Worm (Caenorhabditis elegans) whole organism, late embryonic: ENCODE results near the gene cwp-1.

Experiments
- che-1 ChIP-seq: sonication (generic microtip); optimal IDR thresholded peaks from 2 replicates; lab custom pipeline; 2016; ENCODE audit warnings: mild to moderate bottlenecking, missing genetic modification characterization, missing compliant biosample characterization
- fkh-10 ChIP-seq: fragments of 150-350 bp; optimal IDR thresholded peaks from 2 replicates; lab custom pipeline; 2014; ENCODE audit warnings: missing biosample characterization, missing genetic modification reagents, missing genetic modification characterization

DNA sequence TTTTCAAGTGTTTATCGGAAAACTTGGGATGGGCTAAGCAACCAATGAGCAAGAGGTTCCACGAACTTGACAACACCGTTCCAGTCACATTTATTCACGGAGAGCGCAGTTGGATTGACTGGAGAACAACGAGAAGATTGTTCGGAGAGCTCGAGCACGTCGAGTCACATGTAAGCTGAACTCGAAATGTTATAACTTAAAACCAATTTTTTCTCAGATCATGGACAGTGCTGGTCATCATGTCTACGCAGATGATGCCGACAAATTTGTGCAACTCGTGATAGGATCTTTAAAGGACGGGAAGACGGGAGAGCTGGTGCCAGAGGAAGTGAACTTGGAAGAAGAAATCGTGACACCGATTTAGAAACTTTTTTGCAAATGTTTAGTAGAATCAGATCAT, 5.4 kb upstream of the cwp-1 start:
- TF ChIP-seq che-1: no peak
- no peak for TF ChIP-seq fkh-10 (GFP tag; lab: Kevin White, UChicago)
